Fruit fly (Drosophila melanogaster) whole organism, embryonic: ENCODE measurements around the gene CG6225.
A peak's percentile ranks its signal among the peaks of the same experiment; 100 is the strongest.

Source experiments
- Abd-B ChIP-seq: fragments of 200-800 bp; sonication (Bioruptor generic); optimal IDR thresholded peaks from 2 replicates; lab custom pipeline; 2018; ENCODE audit warnings: missing biosample characterization, mild to moderate bottlenecking, missing genetic modification characterization, moderate library complexity
- Adf1 ChIP-seq: fragments of 200-800 bp; sonication (Bioruptor generic); IDR thresholded peaks from 2 replicates; pipeline ENCODE4 v1.3.6; 2022; ENCODE audit warnings: missing biosample characterization, missing genetic modification characterization
- Atf-2 ChIP-seq: fragments of 200-800 bp; sonication (Bioruptor generic); optimal IDR thresholded peaks from 2 replicates; lab custom pipeline; 2016; ENCODE audit warnings: missing biosample characterization, missing genetic modification characterization
- CG10654 ChIP-seq: fragments of 200-800 bp; sonication (Bioruptor generic); optimal IDR thresholded peaks from 2 replicates; lab custom pipeline; 2016; ENCODE audit warnings: missing biosample characterization, missing genetic modification characterization
- CG11093 ChIP-seq: fragments of 200-800 bp; sonication (Bioruptor generic); IDR thresholded peaks from 3 replicates; pipeline ENCODE4 v1.3.6; 2022; ENCODE audit warnings: missing biosample characterization, missing genetic modification characterization
- CG11247 ChIP-seq: fragments of 200-800 bp; sonication (Bioruptor generic); IDR thresholded peaks from 2 replicates; pipeline ENCODE4 v1.3.6; 2022; ENCODE audit warnings: missing biosample characterization, missing genetic modification characterization
- CG12071 ChIP-seq: fragments of 200-800 bp; sonication (Bioruptor generic); optimal IDR thresholded peaks from 3 replicates; lab custom pipeline; 2018; ENCODE audit warnings: missing biosample characterization, mild to moderate bottlenecking, missing genetic modification characterization
- CG12219 ChIP-seq: fragments of 200-800 bp; sonication (Bioruptor generic); optimal IDR thresholded peaks from 3 replicates; lab custom pipeline; 2018; ENCODE audit warnings: missing biosample characterization, mild to moderate bottlenecking, missing genetic modification characterization
- CG13123 ChIP-seq: fragments of 200-800 bp; sonication (Bioruptor generic); optimal IDR thresholded peaks from 2 replicates; lab custom pipeline; 2016; ENCODE audit warnings: missing biosample characterization, missing genetic modification characterization
- CG14441 ChIP-seq: fragments of 200-800 bp; sonication (Bioruptor generic); IDR thresholded peaks from 2 replicates; pipeline ENCODE4 v1.3.6; 2022; ENCODE audit warnings: missing biosample characterization, missing genetic modification characterization
- CG16779 ChIP-seq: fragments of 200-800 bp; sonication (Bioruptor generic); IDR thresholded peaks from 2 replicates; pipeline ENCODE4 v1.3.6; 2022; ENCODE audit warnings: missing biosample characterization, missing genetic modification characterization
- CG2889 ChIP-seq: fragments of 200-800 bp; sonication (Bioruptor generic); IDR thresholded peaks from 3 replicates; pipeline ENCODE4 v1.3.6; 2022; ENCODE audit warnings: missing biosample characterization, missing genetic modification characterization
- CG4360 ChIP-seq: fragments of 200-800 bp; sonication (Bioruptor generic); IDR thresholded peaks from 2 replicates; pipeline ENCODE4 v1.3.6; 2022; ENCODE audit warnings: missing biosample characterization, missing genetic modification characterization
- CG43689 ChIP-seq: fragments of 200-800 bp; sonication (Bioruptor generic); IDR thresholded peaks from 2 replicates; pipeline ENCODE4 v1.3.6; 2022; ENCODE audit warnings: missing biosample characterization, missing genetic modification characterization
- CG5245 ChIP-seq: fragments of 200-800 bp; sonication (Bioruptor generic); optimal IDR thresholded peaks from 3 replicates; lab custom pipeline; 2016; ENCODE audit warnings: missing biosample characterization, missing genetic modification characterization
- CG9932 ChIP-seq: fragments of 200-800 bp; sonication (Bioruptor generic); IDR thresholded peaks from 2 replicates; pipeline ENCODE4 v1.3.6; 2022; ENCODE audit warnings: missing biosample characterization, missing genetic modification characterization
- Camta ChIP-seq: fragments of 200-800 bp; sonication (Bioruptor generic); optimal IDR thresholded peaks from 2 replicates; lab custom pipeline; 2016; ENCODE audit warnings: missing biosample characterization, missing genetic modification characterization
- D19B ChIP-seq: fragments of 200-800 bp; sonication (Bioruptor generic); optimal IDR thresholded peaks from 2 replicates; lab custom pipeline; 2017; ENCODE audit warnings: missing biosample characterization, mild to moderate bottlenecking, missing genetic modification characterization
- Dip2 ChIP-seq: fragments of 200-800 bp; sonication (Bioruptor generic); IDR thresholded peaks from 2 replicates; pipeline ENCODE4 v1.3.6; 2022; ENCODE audit warnings: missing biosample characterization, missing genetic modification characterization
- Fer3 ChIP-seq: fragments of 200-800 bp; sonication (Bioruptor generic); optimal IDR thresholded peaks from 2 replicates; lab custom pipeline; 2018; ENCODE audit warnings: missing biosample characterization, mild to moderate bottlenecking, missing genetic modification characterization, moderate library complexity
- Hey ChIP-seq: fragments of 200-800 bp; sonication (Bioruptor generic); optimal IDR thresholded peaks from 3 replicates; lab custom pipeline; 2018; ENCODE audit warnings: missing biosample characterization, mild to moderate bottlenecking, missing genetic modification characterization
- Hmx ChIP-seq: fragments of 200-800 bp; sonication (Bioruptor generic); optimal IDR thresholded peaks from 2 replicates; lab custom pipeline; 2016; ENCODE audit warnings: missing biosample characterization, missing genetic modification characterization
- Med ChIP-seq: fragments of 200-800 bp; sonication (Bioruptor generic); peaks from one replicate; lab custom pipeline; 2016; ENCODE audit warnings: missing biosample characterization, missing genetic modification characterization, mild to moderate bottlenecking, inconsistent platforms, moderate library complexity
- Mes4 ChIP-seq: fragments of 200-800 bp; sonication (Bioruptor generic); optimal IDR thresholded peaks from 2 replicates; lab custom pipeline; 2016; ENCODE audit warnings: missing biosample characterization, missing genetic modification characterization
- Mrtf ChIP-seq: fragments of 200-800 bp; sonication (Bioruptor generic); IDR thresholded peaks from 3 replicates; pipeline ENCODE4 v1.3.6; 2022; ENCODE audit warnings: missing biosample characterization, missing genetic modification characterization
- NFAT ChIP-seq: fragments of 200-800 bp; sonication (Bioruptor generic); IDR thresholded peaks from 2 replicates; pipeline ENCODE4 v1.3.6; 2022; ENCODE audit warnings: missing biosample characterization, missing genetic modification characterization
- Oli ChIP-seq: fragments of 200-800 bp; sonication (Bioruptor generic); optimal IDR thresholded peaks from 2 replicates; lab custom pipeline; 2018; ENCODE audit warnings: missing biosample characterization, mild to moderate bottlenecking, missing genetic modification characterization, moderate library complexity
- Rfx ChIP-seq: fragments of 200-800 bp; sonication (Bioruptor generic); IDR thresholded peaks from 2 replicates; pipeline ENCODE4 v1.3.6; 2022; ENCODE audit warnings: missing biosample characterization, missing genetic modification characterization
- Scr ChIP-seq: fragments of 200-800 bp; sonication (Bioruptor generic); IDR thresholded peaks from 2 replicates; pipeline ENCODE4 v1.3.6; 2022; ENCODE audit warnings: missing biosample characterization, missing genetic modification characterization; ENCODE audit not compliant: partially characterized antibody
- Trl ChIP-seq, 3 experiments: fragments of >200 bp in 2 of 3; fragments of 200-800 bp in 1 of 3; sonication (Bioruptor generic) in 1 of 3; optimal IDR thresholded peaks; 2 replicates in 1 of 3; 3 replicates in 2 of 3; lab custom pipeline; 2016 to 2017; ENCODE audit warnings: missing biosample characterization in 1 of 3, missing genetic modification characterization in 1 of 3
- bab2 ChIP-seq: fragments of 200-800 bp; sonication (Bioruptor generic); optimal IDR thresholded peaks from 2 replicates; lab custom pipeline; 2016; ENCODE audit warnings: missing biosample characterization, missing genetic modification characterization
- bcd ChIP-seq: fragments of 200-800 bp; sonication (Bioruptor generic); optimal IDR thresholded peaks from 2 replicates; lab custom pipeline; 2017; ENCODE audit warnings: missing biosample characterization, mild to moderate bottlenecking, missing genetic modification characterization
- btn ChIP-seq: fragments of 200-800 bp; sonication (Bioruptor generic); optimal IDR thresholded peaks from 2 replicates; lab custom pipeline; 2016; ENCODE audit warnings: missing biosample characterization, missing genetic modification characterization
- chn ChIP-seq: fragments of 200-800 bp; sonication (Bioruptor generic); optimal IDR thresholded peaks from 2 replicates; lab custom pipeline; 2016; ENCODE audit warnings: missing biosample characterization, missing genetic modification characterization
- crp ChIP-seq, 2 experiments: fragments of 200-800 bp; sonication (Bioruptor generic); optimal IDR thresholded peaks; 2 replicates in 1 of 2; 3 replicates in 1 of 2; lab custom pipeline; 2017; ENCODE audit warnings: missing biosample characterization in 2 of 2, missing genetic modification characterization in 2 of 2, mild to moderate bottlenecking in 1 of 2, moderate library complexity in 1 of 2
- emc ChIP-seq: fragments of 200-800 bp; sonication (Bioruptor generic); optimal IDR thresholded peaks from 2 replicates; lab custom pipeline; 2016; ENCODE audit warnings: missing biosample characterization, missing genetic modification characterization
- fd3F ChIP-seq: fragments of 200-800 bp; sonication (Bioruptor generic); optimal IDR thresholded peaks from 2 replicates; lab custom pipeline; 2018; ENCODE audit warnings: missing biosample characterization, mild to moderate bottlenecking, missing genetic modification characterization, moderate library complexity
- fd64A ChIP-seq: fragments of 200-800 bp; sonication (Bioruptor generic); optimal IDR thresholded peaks from 3 replicates; lab custom pipeline; 2018; ENCODE audit warnings: missing biosample characterization, mild to moderate bottlenecking, missing genetic modification characterization
- fd96Cb ChIP-seq: fragments of 200-800 bp; sonication (Bioruptor generic); optimal IDR thresholded peaks from 2 replicates; lab custom pipeline; 2018; ENCODE audit warnings: missing biosample characterization, mild to moderate bottlenecking, missing genetic modification characterization, moderate library complexity
- gcm ChIP-seq: fragments of 200-800 bp; sonication (Bioruptor generic); optimal IDR thresholded peaks from 2 replicates; lab custom pipeline; 2019; ENCODE audit warnings: missing biosample characterization, mild to moderate bottlenecking, missing genetic modification characterization, moderate library complexity
- gem ChIP-seq: fragments of 200-800 bp; sonication (Bioruptor generic); optimal IDR thresholded peaks from 2 replicates; lab custom pipeline; 2019; ENCODE audit warnings: missing biosample characterization, mild to moderate bottlenecking, missing genetic modification characterization, moderate library complexity
- ham ChIP-seq: fragments of 200-800 bp; sonication (Bioruptor generic); IDR thresholded peaks from 2 replicates; pipeline ENCODE4 v1.3.6; 2022; ENCODE audit warnings: missing biosample characterization, missing genetic modification characterization
- lab ChIP-seq: fragments of 200-800 bp; sonication (Bioruptor generic); optimal IDR thresholded peaks from 3 replicates; lab custom pipeline; 2017; ENCODE audit warnings: missing biosample characterization, missing genetic modification characterization, mild to moderate bottlenecking, moderate library complexity, missing genetic modification reagents
- pros ChIP-seq: fragments of 200-800 bp; sonication (Bioruptor generic); optimal IDR thresholded peaks from 3 replicates; lab custom pipeline; 2019; ENCODE audit warnings: missing biosample characterization, mild to moderate bottlenecking, missing genetic modification characterization, moderate library complexity
- repo ChIP-seq: fragments of 200-800 bp; sonication (Bioruptor generic); optimal IDR thresholded peaks from 2 replicates; lab custom pipeline; 2016; ENCODE audit warnings: missing biosample characterization, missing genetic modification characterization
- slbo ChIP-seq: fragments of 200-800 bp; sonication (Bioruptor generic); IDR thresholded peaks from 2 replicates; pipeline ENCODE4 v1.3.6; 2022; ENCODE audit warnings: missing biosample characterization, missing genetic modification characterization
- sug ChIP-seq: fragments of 200-800 bp; optimal IDR thresholded peaks from 2 replicates; lab custom pipeline; 2019; ENCODE audit warnings: missing biosample characterization, mild to moderate bottlenecking, missing genetic modification characterization, moderate library complexity
- trem ChIP-seq: fragments of 200-800 bp; optimal IDR thresholded peaks from 3 replicates; lab custom pipeline; 2019; ENCODE audit warnings: missing biosample characterization, mild to moderate bottlenecking, missing genetic modification characterization, moderate library complexity
- zf30C ChIP-seq: fragments of 200-800 bp; sonication (Bioruptor generic); optimal IDR thresholded peaks from 3 replicates; lab custom pipeline; 2018; ENCODE audit warnings: missing biosample characterization, mild to moderate bottlenecking, missing genetic modification characterization

CG6225 gene

DNA sequence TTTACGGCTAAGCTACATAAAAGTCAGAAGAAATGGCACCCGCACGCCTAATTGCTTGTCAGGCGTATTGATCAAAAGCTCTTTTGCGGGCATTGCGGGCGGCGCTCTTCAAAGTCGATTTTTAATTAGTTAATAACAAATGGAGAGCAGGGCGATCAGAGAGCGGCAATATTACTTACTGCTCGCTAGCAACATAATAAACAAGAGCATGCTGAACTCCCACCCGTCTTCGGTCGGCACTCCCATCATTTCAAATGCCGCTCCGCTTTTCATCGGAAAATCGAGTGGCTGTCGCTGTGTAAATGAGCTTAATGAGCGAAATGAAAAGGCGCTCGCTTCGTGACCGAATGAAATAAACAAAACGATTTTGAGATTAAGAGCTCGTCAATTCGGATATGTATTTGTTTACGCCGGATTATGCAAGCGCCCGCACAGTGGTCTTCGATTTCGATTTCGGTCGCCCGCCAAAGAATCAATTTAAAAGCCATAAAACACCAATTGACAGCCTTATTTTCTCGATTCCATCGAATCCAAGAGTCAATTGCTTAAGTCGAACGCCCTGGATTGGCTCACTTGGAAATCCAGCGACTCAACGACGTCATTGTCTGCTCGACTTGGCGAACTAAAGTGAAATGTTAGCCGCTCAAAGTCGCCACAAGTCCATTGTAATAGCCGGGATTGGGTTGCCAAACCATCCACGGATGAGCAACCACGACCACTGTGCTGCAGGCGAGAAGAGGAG, 695 bp upstream of the CG6225 start (continued):
- TF ChIP-seq Med (GFP tag; lab: Kevin White, UChicago), result peak; percentile 97
- TF ChIP-seq bab2 (GFP tag; lab: Kevin White, UChicago), result peak; percentile 76
- TF ChIP-seq Scr, result no peak
- TF ChIP-seq Trl (optimal IDR thresholded peaks at IDR 0.05; lab: Kevin White, UChicago), result peak; percentile 21 to 56
- peak; percentile 67 for TF ChIP-seq Trl (GFP tag; optimal IDR thresholded peaks at IDR 0.05; lab: Kevin White, UChicago)
- no peak for TF ChIP-seq CG4360 (GFP tag; lab: Robert Waterston, UW)
- peak; percentile 57 for TF ChIP-seq Dip2 (GFP tag; lab: Robert Waterston, UW)
- TF ChIP-seq Abd-B, result peak; percentile 86
- TF ChIP-seq Adf1 (GFP tag; lab: Robert Waterston, UW), result peak; percentile 27
- no peak for TF ChIP-seq zf30C (GFP tag; lab: Kevin White, UChicago)
- TF ChIP-seq gcm, result peak; percentile 67
- peak; percentile 85 for TF ChIP-seq CG12219 (GFP tag; lab: Kevin White, UChicago)
- TF ChIP-seq CG16779 (GFP tag; lab: Robert Waterston, UW), result no peak
- peak; percentile 85 for TF ChIP-seq bcd (GFP tag; lab: Kevin White, UChicago)
- peak; percentile 87 for TF ChIP-seq CG14441
- TF ChIP-seq Oli (tag; lab: Kevin White, UChicago), result peak; percentile 93
- TF ChIP-seq fd64A (GFP tag; lab: Kevin White, UChicago), result peak; percentile 52
- peak; percentile 83 for TF ChIP-seq Atf-2 (GFP tag; lab: Kevin White, UChicago)
- peak; percentile 83 for TF ChIP-seq Rfx (GFP tag; lab: Robert Waterston, UW)
- TF ChIP-seq chn, result peak; percentile 79
- TF ChIP-seq trem (tag; lab: Kevin White, UChicago), result peak; percentile 22
- peak; percentile 81 for TF ChIP-seq lab (GFP tag; lab: Kevin White, UChicago)
- TF ChIP-seq CG10654 (GFP tag; lab: Kevin White, UChicago), result peak; percentile 81
- peak; percentile 81 for TF ChIP-seq Camta
- TF ChIP-seq CG43689 (GFP tag; lab: Robert Waterston, UW), result peak; percentile 49
- no peak for TF ChIP-seq pros (GFP tag; lab: Kevin White, UChicago)
- TF ChIP-seq CG13123, result peak; percentile 30
- TF ChIP-seq Mrtf (GFP tag; lab: Robert Waterston, UW), result peak; percentile 74
- TF ChIP-seq Hey, result no peak
- TF ChIP-seq fd3F (GFP tag; lab: Kevin White, UChicago), result peak; percentile 76
- peak in 1 of 2 experiments; percentile 49 for TF ChIP-seq crp (GFP tag; optimal IDR thresholded peaks at IDR 0.05; lab: Kevin White, UChicago)
- TF ChIP-seq repo (GFP tag; lab: Kevin White, UChicago), result peak; percentile 66
- TF ChIP-seq Mes4 (GFP tag; lab: Kevin White, UChicago), result peak; percentile 69
- TF ChIP-seq Fer3 (tag; lab: Kevin White, UChicago), result peak; percentile 69
- peak; percentile 82 for TF ChIP-seq slbo (GFP tag; lab: Robert Waterston, UW)
- peak; percentile 84 for TF ChIP-seq fd96Cb (tag; lab: Kevin White, UChicago)
- TF ChIP-seq CG9932 (GFP tag; lab: Robert Waterston, UW), result peak; percentile 76
- TF ChIP-seq Hmx (GFP tag; lab: Kevin White, UChicago), result no peak
- TF ChIP-seq emc (GFP tag; lab: Kevin White, UChicago), result peak; percentile 52
- TF ChIP-seq CG5245 (GFP tag; lab: Kevin White, UChicago), result peak; percentile 58
- peak; percentile 45 for TF ChIP-seq btn
- peak; percentile 75 for TF ChIP-seq CG12071
- peak; percentile 67 for TF ChIP-seq CG11247 (GFP tag; lab: Robert Waterston, UW)
- peak; percentile 89 for TF ChIP-seq gem
- peak; percentile 61; the same call in 1 of the 2 replicates for TF ChIP-seq ham (GFP tag; lab: Robert Waterston, UW)
- TF ChIP-seq NFAT (GFP tag; lab: Robert Waterston, UW), result peak; percentile 52; the same call in 1 of the 2 replicates
- TF ChIP-seq sug (tag; lab: Kevin White, UChicago), result peak; percentile 63
- peak; percentile 81 for TF ChIP-seq CG11093 (GFP tag; lab: Robert Waterston, UW)
- peak; percentile 62; the same call in 1 of the 3 replicates for TF ChIP-seq CG2889 (GFP tag; lab: Robert Waterston, UW)
- TF ChIP-seq D19B (GFP tag; lab: Kevin White, UChicago), result peak; percentile 70
